Worm (Caenorhabditis elegans) whole organism, mixed stage, embryonic: ENCODE results near the gene T03G11.10.

ENCODE experiments used
- M03D4.4 ChIP-seq: sonication (generic microtip); optimal IDR thresholded peaks from 2 replicates; lab custom pipeline; 2017; ENCODE audit warnings: mild to moderate bottlenecking, missing genetic modification characterization, missing compliant biosample characterization
- bed-3 ChIP-seq: fragments of 200-800 bp; sonication (Bioruptor generic); optimal IDR thresholded peaks from 3 replicates; lab custom pipeline; 2018; ENCODE audit warnings: mild to moderate bottlenecking, missing genetic modification characterization, moderate library complexity, missing compliant biosample characterization
- blmp-1 ChIP-seq: fragments of 150-350 bp; optimal IDR thresholded peaks from 2 replicates; lab custom pipeline; 2014; ENCODE audit warnings: missing biosample characterization, missing genetic modification characterization
- ceh-39 ChIP-seq: fragments of 150-350 bp; optimal IDR thresholded peaks from 2 replicates; lab custom pipeline; 2014; ENCODE audit warnings: missing biosample characterization, missing genetic modification characterization
- ceh-43 ChIP-seq: fragments of 200-800 bp; sonication (Bioruptor generic); optimal IDR thresholded peaks from 2 replicates; lab custom pipeline; 2018; ENCODE audit warnings: mild to moderate bottlenecking, missing genetic modification characterization, moderate library complexity, missing compliant biosample characterization
- ceh-83 ChIP-seq: fragments of 200-800 bp; sonication (Bioruptor generic); optimal IDR thresholded peaks from 2 replicates; lab custom pipeline; 2018; ENCODE audit warnings: mild to moderate bottlenecking, missing genetic modification characterization, missing compliant biosample characterization
- ces-1 ChIP-seq: fragments of 150-350 bp; optimal IDR thresholded peaks from 2 replicates; lab custom pipeline; 2014; ENCODE audit warnings: missing biosample characterization, missing genetic modification reagents, missing genetic modification characterization
- cnd-1 ChIP-seq: fragments of 200-800 bp; sonication (Bioruptor generic); optimal IDR thresholded peaks from 2 replicates; lab custom pipeline; 2018; ENCODE audit warnings: mild to moderate bottlenecking, missing genetic modification characterization, missing compliant biosample characterization
- drap-1 ChIP-seq: fragments of 200-800 bp; sonication (Bioruptor generic); optimal IDR thresholded peaks from 3 replicates; lab custom pipeline; 2018; ENCODE audit warnings: mild to moderate bottlenecking, missing genetic modification characterization, missing compliant biosample characterization
- elt-1 ChIP-seq: sonication (generic microtip); optimal IDR thresholded peaks from 2 replicates; lab custom pipeline; 2017; ENCODE audit warnings: missing genetic modification characterization, mild to moderate bottlenecking, missing compliant biosample characterization, antibody characterized with exemption, moderate library complexity, borderline replicate concordance; ENCODE audit not compliant: insufficient read depth
- elt-3 ChIP-seq: fragments of 150-350 bp; optimal IDR thresholded peaks from 2 replicates; lab custom pipeline; 2014; ENCODE audit warnings: missing biosample characterization, missing genetic modification characterization
- flh-1 ChIP-seq: fragments of 200-800 bp; sonication (Bioruptor generic); optimal IDR thresholded peaks from 2 replicates; lab custom pipeline; 2018; ENCODE audit warnings: mild to moderate bottlenecking, missing genetic modification characterization, moderate library complexity, missing compliant biosample characterization
- ham-2 ChIP-seq: fragments of 200-800 bp; sonication (Bioruptor generic); optimal IDR thresholded peaks from 2 replicates; lab custom pipeline; 2018; ENCODE audit warnings: mild to moderate bottlenecking, missing genetic modification characterization, missing compliant biosample characterization
- hlh-1 ChIP-seq: fragments of 150-350 bp; optimal IDR thresholded peaks from 2 replicates; lab custom pipeline; 2014; ENCODE audit warnings: missing biosample characterization, missing genetic modification reagents, missing genetic modification characterization
- lin-13 ChIP-seq: fragments of 150-350 bp; optimal IDR thresholded peaks from 2 replicates; lab custom pipeline; 2014; ENCODE audit warnings: missing biosample characterization, missing genetic modification characterization
- lin-32 ChIP-seq: fragments of 200-800 bp; sonication (Bioruptor generic); optimal IDR thresholded peaks from 2 replicates; lab custom pipeline; 2018; ENCODE audit warnings: mild to moderate bottlenecking, missing genetic modification characterization, missing compliant biosample characterization
- lsy-2 ChIP-seq: fragments of 150-350 bp; optimal IDR thresholded peaks from 2 replicates; lab custom pipeline; 2014; ENCODE audit warnings: missing biosample characterization, missing genetic modification characterization
- mab-5 ChIP-seq: fragments of 150-350 bp; optimal IDR thresholded peaks from 2 replicates; lab custom pipeline; 2014; ENCODE audit warnings: missing biosample characterization, missing genetic modification characterization
- mep-1 ChIP-seq: fragments of 150-350 bp; optimal IDR thresholded peaks from 2 replicates; lab custom pipeline; 2017; ENCODE audit warnings: missing biosample characterization, missing genetic modification reagents, missing genetic modification characterization, inconsistent platforms
- mls-2 ChIP-seq: sonication (generic microtip); optimal IDR thresholded peaks from 2 replicates; lab custom pipeline; 2016; ENCODE audit warnings: mild to moderate bottlenecking, missing genetic modification characterization, moderate library complexity, missing compliant biosample characterization
- nhr-12 ChIP-seq: fragments of 150-350 bp; optimal IDR thresholded peaks from 2 replicates; lab custom pipeline; 2014; ENCODE audit warnings: missing biosample characterization, missing genetic modification characterization
- nhr-2 ChIP-seq: fragments of 150-350 bp; optimal IDR thresholded peaks from 2 replicates; lab custom pipeline; 2014; ENCODE audit warnings: missing biosample characterization, missing genetic modification characterization
- nhr-237 ChIP-seq: fragments of 150-350 bp; optimal IDR thresholded peaks from 2 replicates; lab custom pipeline; 2014; ENCODE audit warnings: missing biosample characterization, missing genetic modification characterization
- nhr-28 ChIP-seq: fragments of 150-350 bp; optimal IDR thresholded peaks from 2 replicates; lab custom pipeline; 2014; ENCODE audit warnings: missing biosample characterization, missing genetic modification characterization
- nhr-76 ChIP-seq: sonication (generic microtip); optimal IDR thresholded peaks from 2 replicates; lab custom pipeline; 2017; ENCODE audit warnings: missing biosample characterization, missing genetic modification characterization
- pha-4 ChIP-seq: fragments of 150-350 bp; optimal IDR thresholded peaks from 2 replicates; lab custom pipeline; 2018; ENCODE audit warnings: missing biosample characterization, missing genetic modification reagents, missing genetic modification characterization
- sem-2 ChIP-seq: fragments of 200-800 bp; sonication (Bioruptor generic); optimal IDR thresholded peaks from 2 replicates; lab custom pipeline; 2018; ENCODE audit warnings: mild to moderate bottlenecking, missing genetic modification characterization, missing compliant biosample characterization
- snpc-4 ChIP-seq: fragments of 150-350 bp; optimal IDR thresholded peaks from 2 replicates; lab custom pipeline; 2014; ENCODE audit warnings: missing biosample characterization, missing genetic modification characterization
- sptf-1 ChIP-seq: sonication (generic microtip); optimal IDR thresholded peaks from 2 replicates; lab custom pipeline; 2017; ENCODE audit warnings: mild to moderate bottlenecking, missing genetic modification characterization, moderate library complexity, missing compliant biosample characterization
- tbx-8 ChIP-seq: fragments of 200-800 bp; sonication (Bioruptor generic); optimal IDR thresholded peaks from 2 replicates; lab custom pipeline; 2018; ENCODE audit warnings: mild to moderate bottlenecking, missing genetic modification characterization, moderate library complexity, missing compliant biosample characterization
- unc-120 ChIP-seq: sonication (generic microtip); optimal IDR thresholded peaks from 2 replicates; lab custom pipeline; 2017; ENCODE audit warnings: missing genetic modification characterization, missing compliant biosample characterization; ENCODE audit not compliant: poor library complexity, severe bottlenecking
- unc-39 ChIP-seq: fragments of 150-350 bp; optimal IDR thresholded peaks from 2 replicates; lab custom pipeline; 2014; ENCODE audit warnings: missing biosample characterization, missing genetic modification characterization
- unc-62 ChIP-seq: fragments of 150-350 bp; optimal IDR thresholded peaks from 2 replicates; lab custom pipeline; 2014; ENCODE audit warnings: missing biosample characterization, missing genetic modification reagents, missing genetic modification characterization
- zip-8 ChIP-seq: fragments of 150-350 bp; optimal IDR thresholded peaks from 2 replicates; lab custom pipeline; 2014; ENCODE audit warnings: missing biosample characterization, missing genetic modification characterization
- ztf-11 ChIP-seq: fragments of 150-350 bp; optimal IDR thresholded peaks from 2 replicates; lab custom pipeline; 2014; ENCODE audit warnings: missing biosample characterization, missing genetic modification characterization

Gene T03G11.10

DNA sequence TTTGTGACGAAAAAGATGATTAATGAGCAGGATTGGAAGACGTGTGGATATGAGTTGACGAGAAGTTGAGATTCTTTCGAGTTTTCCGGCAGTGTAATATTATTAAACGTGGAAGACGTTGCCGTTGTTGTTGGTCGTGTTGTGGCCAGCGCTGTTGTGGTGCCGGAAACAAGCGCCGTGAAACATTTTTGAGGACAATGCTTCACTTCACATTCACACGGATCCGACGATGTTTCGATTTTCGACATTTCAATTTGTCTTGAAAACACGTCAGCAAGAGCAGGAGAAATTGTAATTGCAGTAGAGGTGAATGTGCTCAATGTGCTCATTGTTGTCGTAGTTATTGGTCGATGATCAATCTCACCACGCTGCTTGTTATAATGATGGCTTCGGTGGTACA lies 2.2 kb downstream of the T03G11.10 start:
- no peak for TF ChIP-seq nhr-237 (tag; lab: Kevin White, UChicago)
- no peak for TF ChIP-seq unc-39 (tag; lab: Kevin White, UChicago)
- no peak for TF ChIP-seq ceh-83 (GFP tag; lab: Kevin White, UChicago)
- TF ChIP-seq ces-1: no peak
- no peak for TF ChIP-seq flh-1 (GFP tag; lab: Kevin White, UChicago)
- TF ChIP-seq snpc-4: no peak
- no peak for TF ChIP-seq sem-2 (GFP tag; lab: Kevin White, UChicago)
- TF ChIP-seq tbx-8 (GFP tag; lab: Kevin White, UChicago): no peak
- TF ChIP-seq nhr-76 (tag; lab: Kevin White, UChicago): no peak
- no peak for TF ChIP-seq cnd-1 (tag; lab: Kevin White, UChicago)
- TF ChIP-seq M03D4.4 (tag; lab: Kevin White, UChicago): no peak
- no peak for TF ChIP-seq elt-1 (tag; lab: Kevin White, UChicago)
- no peak for TF ChIP-seq unc-120 (tag; lab: Kevin White, UChicago)

DNA sequence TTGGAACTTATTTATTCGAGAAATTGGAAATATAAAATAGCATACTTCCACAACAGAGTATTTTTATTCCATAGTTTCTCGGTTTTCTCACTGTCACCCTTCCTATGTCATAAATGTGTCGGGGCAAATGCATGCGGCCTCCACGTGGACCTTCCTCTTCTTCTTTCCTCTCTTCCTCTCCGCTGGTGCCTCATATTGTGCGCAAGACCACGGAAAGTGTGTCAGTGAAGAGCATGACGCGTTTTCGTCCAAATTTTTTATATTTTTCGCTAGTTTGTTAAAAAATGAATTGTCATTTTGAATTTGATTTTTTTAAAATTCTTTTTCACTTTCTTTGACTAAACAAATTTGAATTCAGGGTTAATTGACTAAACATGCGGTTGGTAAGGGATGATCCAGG lies 5.9 kb downstream of the T03G11.10 start, which contains the start of gene mans-3:
TSS of gene mans-3 (plus strand) at position 359 of the 400 bp plus-strand sequence.
- TF ChIP-seq nhr-76 (tag; lab: Kevin White, UChicago) (peak; percentile 3), lin-32 (GFP tag; lab: Kevin White, UChicago) (peak; percentile 26), sptf-1 (peak; percentile 90), ceh-39 (tag; lab: Kevin White, UChicago) (no peak), mep-1 (peak; percentile 97), ces-1 (peak; percentile 40), nhr-28 (tag; lab: Kevin White, UChicago) (no peak), tbx-8 (GFP tag; lab: Kevin White, UChicago) (no peak), mls-2 (tag; lab: Kevin White, UChicago) (peak; percentile 67), ceh-83 (GFP tag; lab: Kevin White, UChicago) (no peak), snpc-4 (no peak), ztf-11 (tag; lab: Kevin White, UChicago) (peak; percentile 59), ceh-43 (GFP tag; lab: Kevin White, UChicago) (peak; percentile 27), M03D4.4 (tag; lab: Kevin White, UChicago) (peak; percentile 68), sem-2 (GFP tag; lab: Kevin White, UChicago) (no peak), elt-1 (tag; lab: Kevin White, UChicago) (no peak), nhr-2 (tag; lab: Kevin White, UChicago) (peak; percentile 33), mab-5 (tag; lab: Kevin White, UChicago) (no peak), unc-62 (GFP tag; lab: Kevin White, UChicago) (peak; percentile 72), hlh-1 (tag; lab: Kevin White, UChicago) (no peak), unc-39 (tag; lab: Kevin White, UChicago) (no peak), zip-8 (tag; lab: Kevin White, UChicago) (no peak), elt-3 (tag; lab: Kevin White, UChicago) (no peak), blmp-1 (tag; lab: Kevin White, UChicago) (no peak), nhr-237 (tag; lab: Kevin White, UChicago) (peak; percentile 12), ham-2 (GFP tag; lab: Kevin White, UChicago) (no peak), lin-13 (tag; lab: Kevin White, UChicago) (peak; percentile 65), unc-120 (tag; lab: Kevin White, UChicago) (no peak), bed-3 (GFP tag; lab: Kevin White, UChicago) (no peak), lsy-2 (tag; lab: Kevin White, UChicago) (peak; percentile 63), flh-1 (GFP tag; lab: Kevin White, UChicago) (peak; percentile 35), cnd-1 (tag; lab: Kevin White, UChicago) (peak; percentile 73), nhr-12 (tag; lab: Kevin White, UChicago) (no peak), drap-1 (no peak), pha-4 (tag; lab: Kevin White, UChicago) (no peak)

DNA sequence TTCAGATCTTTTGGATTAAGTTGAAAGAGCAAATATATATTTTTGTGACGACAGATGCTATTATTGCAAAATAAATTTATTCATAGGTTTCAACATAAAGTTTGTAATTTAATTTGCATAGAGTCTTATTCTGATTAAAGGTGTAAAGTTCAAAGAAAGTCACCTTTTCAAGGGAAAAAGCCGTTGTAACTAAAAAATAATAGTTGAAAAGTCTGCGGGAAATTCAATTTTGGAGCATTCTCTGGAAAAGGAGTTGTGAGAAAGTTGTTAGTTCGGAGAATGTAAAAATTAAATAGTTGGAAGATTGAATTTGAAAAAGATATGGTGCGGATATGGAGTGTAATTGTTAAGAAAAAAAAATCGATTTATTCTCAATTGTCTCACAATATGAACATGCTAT lies 6.9 kb downstream of the T03G11.10 start:
- TF ChIP-seq ces-1 (no peak), snpc-4 (no peak), elt-1 (tag; lab: Kevin White, UChicago) (no peak)
